Fruit fly (Drosophila melanogaster) whole organism, embryonic: ENCODE results near the gene Srp14.

Source experiments
- Antp ChIP-seq: fragments of 200-800 bp; sonication (Bioruptor generic); optimal IDR thresholded peaks from 3 replicates; lab custom pipeline; 2016; ENCODE audit warnings: missing biosample characterization, missing genetic modification characterization
- BEAF-32 ChIP-seq: fragments of 200-800 bp; sonication (Bioruptor generic); optimal IDR thresholded peaks from 3 replicates; lab custom pipeline; 2017; ENCODE audit warnings: missing biosample characterization, missing genetic modification characterization, mild to moderate bottlenecking, moderate library complexity, missing genetic modification reagents
- CG10543 ChIP-seq: fragments of 200-800 bp; sonication (Bioruptor generic); optimal IDR thresholded peaks from 3 replicates; lab custom pipeline; 2017; ENCODE audit warnings: missing biosample characterization, mild to moderate bottlenecking, missing genetic modification characterization, moderate library complexity
- CG11398 ChIP-seq: fragments of 200-800 bp; sonication (Bioruptor generic); optimal IDR thresholded peaks from 2 replicates; lab custom pipeline; 2016; ENCODE audit warnings: missing biosample characterization, missing genetic modification characterization
- CG12769 ChIP-seq: fragments of 200-800 bp; sonication (Bioruptor generic); optimal IDR thresholded peaks from 2 replicates; lab custom pipeline; 2019; ENCODE audit warnings: missing biosample characterization, mild to moderate bottlenecking, missing genetic modification characterization, moderate library complexity
- CG13287 ChIP-seq: fragments of 200-800 bp; sonication (Bioruptor generic); IDR thresholded peaks from 2 replicates; pipeline ENCODE4 v1.3.6; 2022; ENCODE audit warnings: missing biosample characterization, missing genetic modification characterization; ENCODE audit not compliant: partially characterized antibody
- CG13894 ChIP-seq: fragments of 200-800 bp; sonication (Bioruptor generic); optimal IDR thresholded peaks from 3 replicates; lab custom pipeline; 2018; ENCODE audit warnings: missing biosample characterization, mild to moderate bottlenecking, missing genetic modification characterization, moderate library complexity
- CG14965 ChIP-seq: fragments of 200-800 bp; sonication (Bioruptor generic); optimal IDR thresholded peaks from 2 replicates; lab custom pipeline; 2016; ENCODE audit warnings: missing biosample characterization, missing genetic modification characterization, borderline replicate concordance
- CG1647 ChIP-seq: fragments of 200-800 bp; sonication (Bioruptor generic); optimal IDR thresholded peaks from 3 replicates; lab custom pipeline; 2016; ENCODE audit warnings: missing biosample characterization, missing genetic modification characterization
- CG16813 ChIP-seq: fragments of 200-800 bp; sonication (Bioruptor generic); IDR thresholded peaks from 3 replicates; pipeline ENCODE4 v1.3.6; 2022; ENCODE audit warnings: missing biosample characterization, missing genetic modification characterization; ENCODE audit not compliant: partially characterized antibody
- CG17829 ChIP-seq: fragments of 200-800 bp; optimal IDR thresholded peaks from 2 replicates; lab custom pipeline; 2019; ENCODE audit warnings: missing biosample characterization, mild to moderate bottlenecking, missing genetic modification characterization, moderate library complexity
- CG18262 ChIP-seq: fragments of 200-800 bp; optimal IDR thresholded peaks from 3 replicates; lab custom pipeline; 2019; ENCODE audit warnings: missing biosample characterization, mild to moderate bottlenecking, missing genetic modification characterization, moderate library complexity
- CG3163 ChIP-seq: fragments of 200-800 bp; sonication (Bioruptor generic); optimal IDR thresholded peaks from 3 replicates; lab custom pipeline; 2016; ENCODE audit warnings: missing biosample characterization, missing genetic modification characterization
- CG32532 ChIP-seq: fragments of 200-800 bp; sonication (Bioruptor generic); IDR thresholded peaks from 2 replicates; pipeline ENCODE4 v1.3.6; 2022; ENCODE audit warnings: missing biosample characterization, missing genetic modification characterization
- CG33213 ChIP-seq: fragments of 200-800 bp; sonication (Bioruptor generic); optimal IDR thresholded peaks from 3 replicates; lab custom pipeline; 2016; ENCODE audit warnings: missing biosample characterization, missing genetic modification characterization
- CG4360 ChIP-seq: fragments of 200-800 bp; sonication (Bioruptor generic); IDR thresholded peaks from 2 replicates; pipeline ENCODE4 v1.3.6; 2022; ENCODE audit warnings: missing biosample characterization, missing genetic modification characterization
- CG6765 ChIP-seq: fragments of 200-800 bp; sonication (Bioruptor generic); optimal IDR thresholded peaks from 3 replicates; lab custom pipeline; 2017; ENCODE audit warnings: missing biosample characterization, mild to moderate bottlenecking, missing genetic modification characterization
- CG6791 ChIP-seq: fragments of 200-800 bp; sonication (Bioruptor generic); IDR thresholded peaks from 3 replicates; pipeline ENCODE4 v1.3.6; 2022; ENCODE audit warnings: missing biosample characterization, missing genetic modification characterization; ENCODE audit not compliant: partially characterized antibody
- CG8388 ChIP-seq: fragments of 200-800 bp; sonication (Bioruptor generic); optimal IDR thresholded peaks from 2 replicates; lab custom pipeline; 2019; ENCODE audit warnings: missing biosample characterization, mild to moderate bottlenecking, missing genetic modification characterization, moderate library complexity
- CG9437 ChIP-seq: fragments of 200-800 bp; sonication (Bioruptor generic); optimal IDR thresholded peaks from 2 replicates; lab custom pipeline; 2018; ENCODE audit warnings: missing biosample characterization, mild to moderate bottlenecking, missing genetic modification characterization
- CG9797 ChIP-seq: fragments of 200-800 bp; sonication (Bioruptor generic); optimal IDR thresholded peaks from 3 replicates; lab custom pipeline; 2018; ENCODE audit warnings: missing biosample characterization, mild to moderate bottlenecking, missing genetic modification characterization
- CG9932 ChIP-seq: fragments of 200-800 bp; sonication (Bioruptor generic); IDR thresholded peaks from 2 replicates; pipeline ENCODE4 v1.3.6; 2022; ENCODE audit warnings: missing biosample characterization, missing genetic modification characterization
- Deaf1 ChIP-seq: fragments of 200-800 bp; optimal IDR thresholded peaks from 3 replicates; lab custom pipeline; 2019; ENCODE audit warnings: missing biosample characterization, mild to moderate bottlenecking, missing genetic modification characterization, moderate library complexity
- E2f1 ChIP-seq: fragments of 200-800 bp; sonication (Bioruptor generic); IDR thresholded peaks from 2 replicates; pipeline ENCODE4 v1.3.6; 2022; ENCODE audit warnings: missing biosample characterization, missing genetic modification characterization
- E2f2 ChIP-seq: fragments of 200-800 bp; sonication (Bioruptor generic); IDR thresholded peaks from 2 replicates; pipeline ENCODE4 v1.3.6; 2022; ENCODE audit warnings: missing biosample characterization, missing genetic modification characterization
- Meics ChIP-seq: fragments of 200-800 bp; sonication (Bioruptor generic); optimal IDR thresholded peaks from 2 replicates; lab custom pipeline; 2017; ENCODE audit warnings: missing biosample characterization, mild to moderate bottlenecking, missing genetic modification characterization
- Optix ChIP-seq: fragments of 200-800 bp; sonication (Bioruptor generic); IDR thresholded peaks from 3 replicates; pipeline ENCODE4 v1.3.6; 2022; ENCODE audit warnings: missing biosample characterization, missing genetic modification characterization
- Trl ChIP-seq, 3 experiments: fragments of >200 bp in 2 of 3; fragments of 200-800 bp in 1 of 3; sonication (Bioruptor generic) in 1 of 3; optimal IDR thresholded peaks; 2 replicates in 1 of 3; 3 replicates in 2 of 3; lab custom pipeline; 2016 to 2017; ENCODE audit warnings: missing biosample characterization in 1 of 3, missing genetic modification characterization in 1 of 3
- bbx ChIP-seq: fragments of 200-800 bp; sonication (Bioruptor generic); IDR thresholded peaks from 2 replicates; pipeline ENCODE4 v1.3.6; 2022; ENCODE audit warnings: missing biosample characterization, missing genetic modification characterization; ENCODE audit not compliant: partially characterized antibody
- bigmax ChIP-seq: fragments of 200-800 bp; sonication (Bioruptor generic); optimal IDR thresholded peaks from 2 replicates; lab custom pipeline; 2018; ENCODE audit warnings: missing biosample characterization, mild to moderate bottlenecking, missing genetic modification characterization
- ci ChIP-seq: fragments of 200-800 bp; sonication (Bioruptor generic); IDR thresholded peaks from 3 replicates; pipeline ENCODE4 v1.3.6; 2022; ENCODE audit warnings: missing biosample characterization, missing genetic modification characterization
- crol ChIP-seq: fragments of 200-800 bp; sonication (Bioruptor generic); IDR thresholded peaks from 2 replicates; pipeline ENCODE4 v1.3.6; 2022; ENCODE audit warnings: missing biosample characterization, missing genetic modification characterization
- gcm ChIP-seq: fragments of 200-800 bp; sonication (Bioruptor generic); optimal IDR thresholded peaks from 2 replicates; lab custom pipeline; 2019; ENCODE audit warnings: missing biosample characterization, mild to moderate bottlenecking, missing genetic modification characterization, moderate library complexity
- grau ChIP-seq: fragments of 200-800 bp; optimal IDR thresholded peaks from 3 replicates; lab custom pipeline; 2019; ENCODE audit warnings: missing biosample characterization, mild to moderate bottlenecking, missing genetic modification characterization, moderate library complexity
- kni ChIP-seq: fragments of 200-800 bp; sonication (Bioruptor generic); optimal IDR thresholded peaks from 3 replicates; lab custom pipeline; 2017; ENCODE audit warnings: mild to moderate bottlenecking, missing biosample characterization, missing genetic modification reagents, missing genetic modification characterization
- luna ChIP-seq: fragments of 200-800 bp; sonication (Bioruptor generic); optimal IDR thresholded peaks from 2 replicates; lab custom pipeline; 2016; ENCODE audit warnings: missing biosample characterization, missing genetic modification characterization
- nau ChIP-seq: fragments of 200-800 bp; sonication (Bioruptor generic); optimal IDR thresholded peaks from 3 replicates; lab custom pipeline; 2017; ENCODE audit warnings: missing biosample characterization, mild to moderate bottlenecking, missing genetic modification characterization, missing genetic modification reagents
- nerfin-1 ChIP-seq: fragments of 200-800 bp; sonication (Bioruptor generic); optimal IDR thresholded peaks from 3 replicates; lab custom pipeline; 2019; ENCODE audit warnings: missing biosample characterization, mild to moderate bottlenecking, missing genetic modification characterization, moderate library complexity
- p53 ChIP-seq: fragments of 200-800 bp; sonication (Bioruptor generic); optimal IDR thresholded peaks from 2 replicates; lab custom pipeline; 2016; ENCODE audit warnings: missing biosample characterization, missing genetic modification characterization
- peb ChIP-seq: fragments of 200-800 bp; sonication (Bioruptor generic); IDR thresholded peaks from 2 replicates; pipeline ENCODE4 v1.3.6; 2022; ENCODE audit warnings: missing biosample characterization, missing genetic modification characterization
- phol ChIP-seq: fragments of 200-800 bp; sonication (Bioruptor generic); optimal IDR thresholded peaks from 3 replicates; lab custom pipeline; 2018; ENCODE audit warnings: missing biosample characterization, mild to moderate bottlenecking, missing genetic modification characterization, moderate library complexity
- pzg ChIP-seq: fragments of 200-800 bp; sonication (Bioruptor generic); optimal IDR thresholded peaks from 3 replicates; lab custom pipeline; 2018; ENCODE audit warnings: missing biosample characterization, mild to moderate bottlenecking, missing genetic modification characterization, moderate library complexity
- ro ChIP-seq: fragments of 200-800 bp; sonication (Bioruptor generic); IDR thresholded peaks from 2 replicates; pipeline ENCODE4 v1.3.6; 2022; ENCODE audit warnings: missing biosample characterization, missing genetic modification characterization
- row ChIP-seq: fragments of 200-800 bp; sonication (Bioruptor generic); IDR thresholded peaks from 3 replicates; pipeline ENCODE4 v1.3.6; 2022; ENCODE audit warnings: missing biosample characterization, missing genetic modification characterization
- scrt ChIP-seq: fragments of 200-800 bp; sonication (Bioruptor generic); optimal IDR thresholded peaks from 2 replicates; lab custom pipeline; 2018; ENCODE audit warnings: missing biosample characterization, mild to moderate bottlenecking, missing genetic modification characterization, moderate library complexity
- sna ChIP-seq: fragments of 200-800 bp; sonication (Bioruptor generic); IDR thresholded peaks from 2 replicates; pipeline ENCODE4 v1.3.6; 2022; ENCODE audit warnings: missing biosample characterization, missing genetic modification characterization; ENCODE audit not compliant: partially characterized antibody
- unc-4 ChIP-seq: fragments of 200-800 bp; sonication (Bioruptor generic); IDR thresholded peaks from 2 replicates; pipeline ENCODE4 v1.3.6; 2022; ENCODE audit warnings: missing biosample characterization, missing genetic modification characterization; ENCODE audit not compliant: partially characterized antibody
- unpg ChIP-seq: fragments of 200-800 bp; sonication (Bioruptor generic); optimal IDR thresholded peaks from 3 replicates; lab custom pipeline; 2018; ENCODE audit warnings: missing biosample characterization, mild to moderate bottlenecking, missing genetic modification characterization, moderate library complexity
- zf30C ChIP-seq: fragments of 200-800 bp; sonication (Bioruptor generic); optimal IDR thresholded peaks from 3 replicates; lab custom pipeline; 2018; ENCODE audit warnings: missing biosample characterization, mild to moderate bottlenecking, missing genetic modification characterization

Srp14 gene

DNA sequence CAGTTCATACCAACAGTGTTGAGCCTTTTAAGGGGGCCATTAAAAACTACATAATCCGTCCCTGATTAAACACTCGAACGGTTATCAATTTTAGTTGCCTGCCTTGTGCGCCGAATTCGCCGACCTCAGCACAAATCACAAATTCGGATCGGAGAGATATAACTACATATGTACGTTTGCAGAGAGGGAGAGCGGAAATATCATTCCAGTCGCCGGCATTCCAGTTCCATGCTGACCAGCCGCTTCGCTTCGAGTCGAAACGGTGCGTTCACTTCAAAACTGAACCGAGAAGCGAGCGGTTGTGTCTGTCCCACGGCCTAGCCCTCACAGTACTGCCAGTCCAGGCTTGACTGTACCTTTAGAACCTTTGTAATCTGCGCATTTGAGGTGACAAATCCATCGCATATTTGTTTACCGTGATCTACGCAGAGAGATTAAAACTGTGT is 5.4 kb upstream of the Srp14 start (continued):
- TF ChIP-seq CG9437 = no peak
- peak; percentile 29 for TF ChIP-seq CG3163 (GFP tag; lab: Kevin White, UChicago)
- TF ChIP-seq E2f1 (GFP tag; lab: Robert Waterston, UW) = peak; percentile 31; the same call in 1 of the 2 replicates
- TF ChIP-seq CG18262 = no peak
- no peak for TF ChIP-seq ro (GFP tag; lab: Robert Waterston, UW)
- TF ChIP-seq CG33213 (GFP tag; lab: Kevin White, UChicago) = no peak
- 0 out of 3 replicates have a peak, but pooled peaks have one; percentile 37 for TF ChIP-seq CG6791
- TF ChIP-seq CG11398 (GFP tag; lab: Kevin White, UChicago) = peak; percentile 2
- TF ChIP-seq p53 (GFP tag; lab: Kevin White, UChicago) = no peak
- peak; percentile 10; the same call in 1 of the 2 replicates for TF ChIP-seq peb (GFP tag; lab: Robert Waterston, UW)
- TF ChIP-seq CG12769 = peak; percentile 68
- TF ChIP-seq CG9932 = peak; percentile 34; the same call in 1 of the 2 replicates
- peak; percentile 84 for TF ChIP-seq CG10543 (GFP tag; lab: Kevin White, UChicago)
- peak; percentile 19 for TF ChIP-seq Antp (GFP tag; lab: Kevin White, UChicago)
- TF ChIP-seq Optix (GFP tag; lab: Robert Waterston, UW) = peak; percentile 16; the same call in 1 of the 3 replicates
- TF ChIP-seq luna (GFP tag; lab: Kevin White, UChicago) = no peak
- TF ChIP-seq row (GFP tag; lab: Robert Waterston, UW) = peak; percentile 14; the same call in 1 of the 3 replicates
- no peak for TF ChIP-seq CG1647 (GFP tag; lab: Kevin White, UChicago)
- TF ChIP-seq CG17829 (tag; lab: Kevin White, UChicago) = peak; percentile 65
- no peak for TF ChIP-seq nau
- TF ChIP-seq zf30C (GFP tag; lab: Kevin White, UChicago) = peak; percentile 28
- TF ChIP-seq CG6765 = peak; percentile 43
- peak; percentile 7 for TF ChIP-seq Meics (GFP tag; lab: Kevin White, UChicago)
- peak; percentile 53 for TF ChIP-seq Deaf1 (tag; lab: Kevin White, UChicago)
- peak; percentile 12 for TF ChIP-seq pzg (GFP tag; lab: Kevin White, UChicago)
- TF ChIP-seq kni (GFP tag; lab: Kevin White, UChicago) = peak; percentile 76
- peak; percentile 56 for TF ChIP-seq bigmax (GFP tag; lab: Kevin White, UChicago)
- peak in 1 of 2 experiments; percentile 61 for TF ChIP-seq Trl (optimal IDR thresholded peaks at IDR 0.05; lab: Kevin White, UChicago)
- no peak for TF ChIP-seq Trl (GFP tag; optimal IDR thresholded peaks at IDR 0.05; lab: Kevin White, UChicago)
- TF ChIP-seq CG8388 = no peak
- TF ChIP-seq unpg = peak; percentile 2
- TF ChIP-seq grau (tag; lab: Kevin White, UChicago) = peak; percentile 88
- TF ChIP-seq CG4360 = peak; percentile 38; the same call in 1 of the 2 replicates
- TF ChIP-seq, all 482 proteins: peak for 118

DNA sequence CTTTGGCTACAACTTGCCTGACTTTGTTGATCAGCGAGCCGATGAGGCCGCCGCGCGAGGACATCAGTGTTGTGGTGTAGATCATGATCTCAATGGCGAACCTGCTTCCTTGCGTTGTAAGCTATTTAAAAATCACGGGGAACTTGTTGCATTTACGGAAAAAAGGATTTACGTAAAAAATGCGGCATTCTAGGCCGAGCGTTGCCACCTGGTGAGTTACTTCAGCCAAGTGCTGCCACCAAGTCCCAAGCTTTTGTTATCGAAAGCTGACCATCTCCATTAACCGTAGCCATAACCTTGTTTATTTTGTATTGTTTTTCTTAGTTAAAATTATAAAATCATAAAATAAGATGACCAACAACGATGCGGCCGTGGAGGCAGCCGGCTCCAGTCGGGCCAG is 3.1 kb upstream of the Srp14 start, which contains the start of the genes TFAM and CG5412:
TFAM (minus strand) TSS at position 222 of the 400 bp plus-strand sequence.
CG5412 (plus strand) TSS at position 265 of the 400 bp plus-strand sequence.
- TF ChIP-seq CG9797 (GFP tag; lab: Kevin White, UChicago) (peak; percentile 32), crol (0 out of 2 replicates have a peak, but pooled peaks have one; percentile 2), CG14965 (GFP tag; lab: Kevin White, UChicago) (no peak), scrt (GFP tag; lab: Kevin White, UChicago) (peak; percentile 85), ci (GFP tag; lab: Robert Waterston, UW) (0 out of 3 replicates have a peak, but pooled peaks have one; percentile 9), CG6791 (peak; percentile 45; the same call in 2 of the 3 replicates), CG13894 (tag; lab: Kevin White, UChicago) (no peak), unc-4 (GFP tag; lab: Robert Waterston, UW) (peak; percentile 33; the same call in 1 of the 2 replicates), bbx (GFP tag; lab: Robert Waterston, UW) (peak; percentile 61; the same call in 1 of the 2 replicates), CG16813 (GFP tag; lab: Robert Waterston, UW) (peak; percentile 55; the same call in 2 of the 3 replicates), sna (GFP tag; lab: Robert Waterston, UW) (no peak), CG32532 (GFP tag; lab: Robert Waterston, UW) (no peak), CG13287 (peak; percentile 58), CG17829 (tag; lab: Kevin White, UChicago) (peak; percentile 26), gcm (GFP tag; lab: Kevin White, UChicago) (no peak), phol (tag; lab: Kevin White, UChicago) (peak; percentile 49), nerfin-1 (tag; lab: Kevin White, UChicago) (no peak), E2f2 (peak; percentile 56; the same call in 1 of the 2 replicates), BEAF-32 (GFP tag; lab: Kevin White, UChicago) (peak; percentile 42)
